Worm (Caenorhabditis elegans) whole organism, late embryonic: ENCODE data around the gene Y43F8C.5.

ENCODE experiments used
- C08G9.2 ChIP-seq: sonication (generic microtip); optimal IDR thresholded peaks from 2 replicates; lab custom pipeline; 2016; ENCODE audit warnings: mild to moderate bottlenecking, missing genetic modification characterization, moderate library complexity, missing compliant biosample characterization
- F13H6.1 ChIP-seq: sonication (generic microtip); optimal IDR thresholded peaks from 2 replicates; lab custom pipeline; 2016; ENCODE audit warnings: missing genetic modification characterization, missing compliant biosample characterization
- K02D7.2 ChIP-seq: sonication (generic microtip); optimal IDR thresholded peaks from 2 replicates; lab custom pipeline; 2017; ENCODE audit warnings: mild to moderate bottlenecking, missing genetic modification characterization, missing compliant biosample characterization
- T23F11.4 ChIP-seq: fragments of 200-800 bp; sonication (Bioruptor generic); optimal IDR thresholded peaks from 2 replicates; lab custom pipeline; 2018; ENCODE audit warnings: mild to moderate bottlenecking, missing genetic modification characterization, missing compliant biosample characterization
- ama-1 ChIP-seq: fragments of 150-350 bp; optimal IDR thresholded peaks from 2 replicates; lab custom pipeline; 2014
- ceh-14 ChIP-seq: sonication (generic microtip); optimal IDR thresholded peaks from 2 replicates; lab custom pipeline; 2016; ENCODE audit warnings: missing genotype, missing genetic modification characterization, missing compliant biosample characterization
- ceh-18 ChIP-seq: sonication (generic microtip); optimal IDR thresholded peaks from 2 replicates; lab custom pipeline; 2016; ENCODE audit warnings: missing genetic modification characterization, missing compliant biosample characterization
- ceh-19 ChIP-seq: fragments of 200-800 bp; sonication (Bioruptor generic); optimal IDR thresholded peaks from 2 replicates; lab custom pipeline; 2018; ENCODE audit warnings: mild to moderate bottlenecking, missing genetic modification characterization, missing compliant biosample characterization
- ceh-2 ChIP-seq: sonication (generic microtip); optimal IDR thresholded peaks from 2 replicates; lab custom pipeline; 2016; ENCODE audit warnings: missing genotype, missing genetic modification characterization, missing compliant biosample characterization
- ceh-22 ChIP-seq: sonication (generic microtip); optimal IDR thresholded peaks from 2 replicates; lab custom pipeline; 2017; ENCODE audit warnings: missing biosample characterization, missing genetic modification characterization
- ceh-24 ChIP-seq: sonication (generic microtip); optimal IDR thresholded peaks from 2 replicates; lab custom pipeline; 2016; ENCODE audit warnings: mild to moderate bottlenecking, missing genetic modification characterization, missing compliant biosample characterization
- ceh-30 ChIP-seq: fragments of 150-350 bp; optimal IDR thresholded peaks from 2 replicates; lab custom pipeline; 2014; ENCODE audit warnings: missing biosample characterization, missing genetic modification characterization
- ceh-31 ChIP-seq: sonication (generic microtip); optimal IDR thresholded peaks from 2 replicates; lab custom pipeline; 2016; ENCODE audit warnings: missing genetic modification characterization, missing compliant biosample characterization
- ceh-34 ChIP-seq: sonication (generic microtip); optimal IDR thresholded peaks from 2 replicates; lab custom pipeline; 2016; ENCODE audit warnings: mild to moderate bottlenecking, missing genetic modification characterization, missing compliant biosample characterization
- ceh-45 ChIP-seq: fragments of 200-800 bp; sonication (Bioruptor generic); IDR thresholded peaks from 2 replicates; pipeline ENCODE4 v1.3.6; 2022; ENCODE audit warnings: missing genetic modification reagents, missing genetic modification characterization, missing compliant biosample characterization
- ceh-48 ChIP-seq: sonication (generic microtip); optimal IDR thresholded peaks from 2 replicates; lab custom pipeline; 2016; ENCODE audit warnings: missing genetic modification characterization, inconsistent platforms, missing compliant biosample characterization
- ceh-6 ChIP-seq: fragments of 200-800 bp; sonication (Bioruptor generic); optimal IDR thresholded peaks from 2 replicates; lab custom pipeline; 2018; ENCODE audit warnings: mild to moderate bottlenecking, missing genetic modification characterization, missing compliant biosample characterization
- ceh-9 ChIP-seq: sonication (generic microtip); optimal IDR thresholded peaks from 2 replicates; lab custom pipeline; 2016; ENCODE audit warnings: mild to moderate bottlenecking, missing genetic modification characterization, inconsistent platforms, missing compliant biosample characterization
- che-1 ChIP-seq: sonication (generic microtip); optimal IDR thresholded peaks from 2 replicates; lab custom pipeline; 2016; ENCODE audit warnings: mild to moderate bottlenecking, missing genetic modification characterization, missing compliant biosample characterization
- dmd-4 ChIP-seq: sonication (generic microtip); optimal IDR thresholded peaks from 2 replicates; lab custom pipeline; 2016; ENCODE audit warnings: borderline replicate concordance, missing genetic modification characterization, missing compliant biosample characterization
- elt-2 ChIP-seq: sonication (generic microtip); optimal IDR thresholded peaks from 2 replicates; lab custom pipeline; 2016; ENCODE audit warnings: missing genetic modification reagents, missing genetic modification characterization, missing compliant biosample characterization
- ets-4 ChIP-seq: sonication (generic microtip); optimal IDR thresholded peaks from 2 replicates; lab custom pipeline; 2016; ENCODE audit warnings: missing genetic modification characterization, missing compliant biosample characterization
- eyg-1 ChIP-seq: sonication (generic microtip); optimal IDR thresholded peaks from 2 replicates; lab custom pipeline; 2016; ENCODE audit warnings: missing genotype, missing genetic modification characterization, missing compliant biosample characterization
- fkh-6 ChIP-seq: sonication (generic microtip); optimal IDR thresholded peaks from 2 replicates; lab custom pipeline; 2016; ENCODE audit warnings: missing genetic modification characterization, missing compliant biosample characterization
- gmeb-2 ChIP-seq: sonication (generic microtip); optimal IDR thresholded peaks from 2 replicates; lab custom pipeline; 2016; ENCODE audit warnings: missing genetic modification characterization, inconsistent platforms, missing compliant biosample characterization
- hlh-30 ChIP-seq: sonication (generic microtip); optimal IDR thresholded peaks from 2 replicates; lab custom pipeline; 2017; ENCODE audit warnings: antibody characterized with exemption, missing genetic modification characterization, missing compliant biosample characterization; ENCODE audit not compliant: insufficient read depth
- hlh-6 ChIP-seq: sonication (generic microtip); optimal IDR thresholded peaks from 2 replicates; lab custom pipeline; 2016; ENCODE audit warnings: missing genotype, missing genetic modification characterization, missing compliant biosample characterization
- hlh-8 ChIP-seq: sonication (generic microtip); optimal IDR thresholded peaks from 2 replicates; lab custom pipeline; 2016; ENCODE audit warnings: missing genotype, missing genetic modification characterization, missing compliant biosample characterization
- lim-6 ChIP-seq: sonication (generic microtip); optimal IDR thresholded peaks from 2 replicates; lab custom pipeline; 2016; ENCODE audit warnings: missing genetic modification characterization, missing compliant biosample characterization
- lin-11 ChIP-seq: fragments of 200-800 bp; sonication (Bioruptor generic); optimal IDR thresholded peaks from 2 replicates; lab custom pipeline; 2018; ENCODE audit warnings: mild to moderate bottlenecking, missing genetic modification characterization, missing compliant biosample characterization
- nfya-1 ChIP-seq: sonication (generic microtip); optimal IDR thresholded peaks from 2 replicates; lab custom pipeline; 2017; ENCODE audit warnings: missing genetic modification characterization, mild to moderate bottlenecking, missing compliant biosample characterization, antibody characterized with exemption, moderate library complexity
- nhr-11 ChIP-seq: fragments of 150-350 bp; optimal IDR thresholded peaks from 2 replicates; lab custom pipeline; 2014; ENCODE audit warnings: missing biosample characterization, missing genetic modification characterization
- nhr-232 ChIP-seq: sonication (generic microtip); optimal IDR thresholded peaks from 2 replicates; lab custom pipeline; 2016; ENCODE audit warnings: missing genetic modification characterization, missing compliant biosample characterization
- pat-9 ChIP-seq: fragments of 200-800 bp; sonication (Bioruptor generic); optimal IDR thresholded peaks from 2 replicates; lab custom pipeline; 2018; ENCODE audit warnings: mild to moderate bottlenecking, missing genetic modification characterization, moderate library complexity, missing compliant biosample characterization
- pax-1 ChIP-seq: fragments of 150-350 bp; optimal IDR thresholded peaks from 2 replicates; lab custom pipeline; 2014; ENCODE audit warnings: missing biosample characterization, missing genetic modification characterization
- pha-2 ChIP-seq: sonication (generic microtip); optimal IDR thresholded peaks from 2 replicates; lab custom pipeline; 2017; ENCODE audit warnings: mild to moderate bottlenecking, missing genetic modification characterization, missing compliant biosample characterization
- rnt-1 ChIP-seq: sonication (generic microtip); optimal IDR thresholded peaks from 2 replicates; lab custom pipeline; 2016; ENCODE audit warnings: missing genetic modification characterization, missing compliant biosample characterization
- sdc-2 ChIP-seq: sonication (generic microtip); optimal IDR thresholded peaks from 2 replicates; lab custom pipeline; 2016; ENCODE audit warnings: missing genotype, missing genetic modification characterization, missing compliant biosample characterization
- sox-2 ChIP-seq: fragments of 200-800 bp; sonication (Bioruptor generic); IDR thresholded peaks from 2 replicates; pipeline ENCODE4 v1.3.6; 2022; ENCODE audit warnings: missing genetic modification reagents, missing genetic modification characterization, missing compliant biosample characterization
- sox-4 ChIP-seq: sonication (generic microtip); optimal IDR thresholded peaks from 2 replicates; lab custom pipeline; 2017; ENCODE audit warnings: mild to moderate bottlenecking, missing genetic modification characterization, inconsistent platforms, missing compliant biosample characterization
- tbx-2 ChIP-seq: sonication (generic microtip); optimal IDR thresholded peaks from 2 replicates; lab custom pipeline; 2016; ENCODE audit warnings: missing genetic modification characterization, missing compliant biosample characterization
- tbx-7 ChIP-seq: sonication (generic microtip); optimal IDR thresholded peaks from 2 replicates; lab custom pipeline; 2016; ENCODE audit warnings: missing genotype, missing genetic modification characterization, missing compliant biosample characterization
- unc-3 ChIP-seq, 2 experiments: fragments of 200-800 bp in 1 of 2; sonication (Bioruptor generic) in 1 of 2; sonication (generic microtip) in 1 of 2; conservative IDR thresholded peaks in 1 of 2; optimal IDR thresholded peaks in 1 of 2; 2 replicates each; pipeline versions ENCODE4 v1.3.6 to Lab custom; 2016 to 2022; ENCODE audit warnings: missing compliant biosample characterization in 2 of 2, missing genetic modification characterization in 2 of 2, missing genetic modification reagents in 1 of 2
- unc-42 ChIP-seq: sonication (generic microtip); optimal IDR thresholded peaks from 2 replicates; lab custom pipeline; 2016; ENCODE audit warnings: missing genotype, missing genetic modification characterization, missing compliant biosample characterization
- unc-55 ChIP-seq: sonication (generic microtip); optimal IDR thresholded peaks from 2 replicates; lab custom pipeline; 2017; ENCODE audit warnings: missing biosample characterization, missing genetic modification reagents, missing genetic modification characterization
- unc-86 ChIP-seq: sonication (generic microtip); optimal IDR thresholded peaks from 2 replicates; lab custom pipeline; 2016; ENCODE audit warnings: missing genetic modification characterization, missing compliant biosample characterization
- zip-5 ChIP-seq: sonication (generic microtip); optimal IDR thresholded peaks from 2 replicates; lab custom pipeline; 2016; ENCODE audit warnings: missing genetic modification characterization, missing compliant biosample characterization
- ztf-16 ChIP-seq: sonication (generic microtip); optimal IDR thresholded peaks from 2 replicates; lab custom pipeline; 2017; ENCODE audit warnings: missing genetic modification characterization, missing compliant biosample characterization

Y43F8C.5 gene

DNA sequence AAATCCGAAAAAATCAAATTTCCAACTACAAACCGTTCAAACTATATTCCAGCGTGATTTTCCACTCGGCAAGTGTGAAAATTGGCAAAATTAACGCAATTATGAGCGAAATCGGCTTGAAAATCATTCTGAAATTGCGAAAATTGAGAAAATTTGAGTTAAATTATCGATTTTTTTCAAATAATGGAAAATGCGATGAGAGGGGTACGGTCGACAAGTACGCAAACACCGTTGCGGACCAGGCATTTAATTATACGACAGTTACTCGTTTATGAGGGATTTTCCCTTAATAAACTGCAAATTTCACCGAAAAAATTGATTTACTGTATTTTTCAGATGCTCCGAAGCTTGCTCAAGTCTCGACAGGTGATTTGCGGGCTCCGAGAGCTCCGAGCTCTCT lies 11.5 kb upstream of the Y43F8C.5 start, which contains the start of the genes Y43F8C.7 and mrps-28:
Gene Y43F8C.7, minus strand, starts transcription at position 128 of the 400 bp plus-strand sequence.
Gene mrps-28, plus strand, starts transcription at position 337 of the 400 bp plus-strand sequence.
- no peak for TF ChIP-seq sdc-2 (tag; lab: Kevin White, UChicago)
- TF ChIP-seq unc-55 (GFP tag; lab: Kevin White, UChicago): no peak
- no peak for TF ChIP-seq ceh-30 (tag; lab: Kevin White, UChicago)
- peak; percentile 40 for TF ChIP-seq unc-42
- no peak for TF ChIP-seq eyg-1 (tag; lab: Kevin White, UChicago)
- TF ChIP-seq nfya-1 (tag; lab: Kevin White, UChicago): peak; percentile 56
- TF ChIP-seq ceh-2 (tag; lab: Kevin White, UChicago): no peak
- no peak for TF ChIP-seq F13H6.1 (tag; lab: Kevin White, UChicago)
- no peak for TF ChIP-seq ceh-45 (GFP tag; lab: Robert Waterston, UW)
- TF ChIP-seq ceh-31 (tag; lab: Kevin White, UChicago): no peak
- peak; percentile 90 for TF ChIP-seq ceh-48 (tag; lab: Kevin White, UChicago)
- no peak for TF ChIP-seq unc-3 (GFP tag; conservative IDR thresholded peaks at IDR 0.05; lab: Robert Waterston, UW)
- no peak for TF ChIP-seq unc-3 (tag; optimal IDR thresholded peaks at IDR 0.05; lab: Kevin White, UChicago)
- TF ChIP-seq ceh-19 (GFP tag; lab: Kevin White, UChicago): no peak
- no peak for TF ChIP-seq hlh-8 (tag; lab: Kevin White, UChicago)
- no peak for TF ChIP-seq pat-9
- TF ChIP-seq ceh-34 (tag; lab: Kevin White, UChicago): no peak
- TF ChIP-seq hlh-6 (tag; lab: Kevin White, UChicago): no peak
- no peak for TF ChIP-seq fkh-6
- no peak for TF ChIP-seq rnt-1 (tag; lab: Kevin White, UChicago)
- TF ChIP-seq nhr-11: no peak
- TF ChIP-seq elt-2 (tag; lab: Kevin White, UChicago): no peak
- peak; percentile 20 for TF ChIP-seq pax-1 (tag; lab: Kevin White, UChicago)

DNA sequence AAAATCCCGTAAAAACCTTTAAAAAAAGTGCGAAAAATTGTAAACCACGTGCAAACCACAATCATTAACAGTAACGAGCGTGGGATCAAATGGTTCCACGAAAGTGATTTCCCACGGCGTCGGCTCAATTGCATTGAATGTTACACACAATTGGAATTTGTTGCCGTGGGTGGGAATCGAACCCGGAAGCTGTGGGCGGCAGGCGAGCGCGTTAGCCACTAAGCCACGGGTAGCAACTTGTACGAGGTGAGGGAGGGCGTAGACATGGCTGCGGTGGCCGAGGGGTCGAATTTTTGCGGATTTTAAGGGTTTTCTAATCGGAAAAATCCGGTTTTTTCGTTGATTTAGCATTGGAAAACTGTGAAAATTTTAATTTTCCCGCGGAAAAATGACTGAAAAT lies 10.6 kb upstream of the Y43F8C.5 start:
- TF ChIP-seq ceh-9 (tag; lab: Kevin White, UChicago) (peak; percentile 94), ceh-22 (tag; lab: Kevin White, UChicago) (peak; percentile 89), lin-11 (tag; lab: Kevin White, UChicago) (peak; percentile 95), che-1 (peak; percentile 97), nhr-232 (peak; percentile 98), rnt-1 (tag; lab: Kevin White, UChicago) (peak; percentile 98), ama-1 (lab: Kevin White, UChicago) (no peak), sox-2 (GFP tag; lab: Robert Waterston, UW) (peak; percentile 96), hlh-6 (tag; lab: Kevin White, UChicago) (peak; percentile 99), nfya-1 (tag; lab: Kevin White, UChicago) (peak; percentile 89), dmd-4 (tag; lab: Kevin White, UChicago) (peak; percentile 95), ceh-24 (tag; lab: Kevin White, UChicago) (peak; percentile 93), K02D7.2 (peak; percentile 98), hlh-8 (tag; lab: Kevin White, UChicago) (peak; percentile 94), lim-6 (tag; lab: Kevin White, UChicago) (peak; percentile 93), eyg-1 (tag; lab: Kevin White, UChicago) (peak; percentile 98), hlh-30 (tag; lab: Kevin White, UChicago) (peak; percentile 72), unc-55 (GFP tag; lab: Kevin White, UChicago) (peak; percentile 67), ceh-6 (peak; percentile 98), C08G9.2 (peak; percentile 91), T23F11.4 (GFP tag; lab: Kevin White, UChicago) (peak; percentile 98), gmeb-2 (tag; lab: Kevin White, UChicago) (peak; percentile 95), ztf-16 (tag; lab: Kevin White, UChicago) (peak; percentile 99), zip-5 (tag; lab: Kevin White, UChicago) (peak; percentile 86), ceh-14 (tag; lab: Kevin White, UChicago) (peak; percentile 97), ets-4 (peak; percentile 88), ceh-30 (tag; lab: Kevin White, UChicago) (peak; percentile 96), fkh-6 (peak; percentile 96), unc-3 (GFP tag; conservative IDR thresholded peaks at IDR 0.05; lab: Robert Waterston, UW) (peak; percentile 90), unc-3 (tag; optimal IDR thresholded peaks at IDR 0.05; lab: Kevin White, UChicago) (peak; percentile 97), ceh-45 (GFP tag; lab: Robert Waterston, UW) (peak; percentile 97), elt-2 (tag; lab: Kevin White, UChicago) (peak; percentile 99), ceh-18 (tag; lab: Kevin White, UChicago) (peak; percentile 98), tbx-2 (tag; lab: Kevin White, UChicago) (peak; percentile 99), tbx-7 (tag; lab: Kevin White, UChicago) (peak; percentile 83), pha-2 (tag; lab: Kevin White, UChicago) (peak; percentile 99), sox-4 (tag; lab: Kevin White, UChicago) (peak; percentile 98), unc-86 (tag; lab: Kevin White, UChicago) (peak; percentile 98)
